Fruit fly (Drosophila melanogaster) whole organism: ENCODE data around the gene CG10405.

Source experiments
- CG8478 ChIP-seq: fragments of >200 bp; optimal IDR thresholded peaks from 2 replicates; lab custom pipeline; 2018; ENCODE audit warnings: inconsistent platforms
- Dll ChIP-seq: fragments of >200 bp; optimal IDR thresholded peaks from 2 replicates; lab custom pipeline; 2017
- EcR ChIP-seq, 2 experiments: fragments of >200 bp; optimal IDR thresholded peaks; 2 replicates each; lab custom pipeline; 2017; ENCODE audit warnings: missing biosample characterization in 2 of 2, missing genetic modification characterization in 2 of 2, missing genetic modification reagents in 2 of 2
- psq ChIP-seq: fragments of >200 bp; optimal IDR thresholded peaks from 2 replicates; lab custom pipeline; 2017

- no peak for TF ChIP-seq CG8478 (lab: Kevin White, UChicago)
- no peak for TF ChIP-seq psq (lab: Kevin White, UChicago)
- TF ChIP-seq EcR (GFP tag; optimal IDR thresholded peaks at IDR 0.05; lab: Kevin White, UChicago), result no peak
- no peak for TF ChIP-seq Dll (lab: Kevin White, UChicago)
Observed at dm6 chr3R:16430381-16430780, 23.9 kb upstream of the CG10405 start, which contains the start of gene CG31279.
